Worm (Caenorhabditis elegans) whole organism, young adult: ENCODE results near the gene fbxb-72.

ENCODE experiments used
- B0035.1 ChIP-seq: sonication (generic microtip); optimal IDR thresholded peaks from 2 replicates; lab custom pipeline; 2016; ENCODE audit warnings: missing genetic modification characterization, mild to moderate bottlenecking, missing compliant biosample characterization, missing genotype, missing genetic modification reagents
- B0261.1 ChIP-seq: sonication (generic microtip); optimal IDR thresholded peaks from 2 replicates; lab custom pipeline; 2016; ENCODE audit warnings: mild to moderate bottlenecking, missing genetic modification characterization, moderate library complexity, missing compliant biosample characterization
- B0336.3 ChIP-seq: fragments of 200-800 bp; sonication (Bioruptor generic); IDR thresholded peaks from 2 replicates; pipeline ENCODE4 v1.3.6; 2022; ENCODE audit warnings: missing genetic modification characterization, missing compliant biosample characterization
- C06A6.2 ChIP-seq: fragments of 200-800 bp; sonication (Bioruptor generic); conservative IDR thresholded peaks from 2 replicates; pipeline ENCODE4 v1.3.6; 2022; ENCODE audit warnings: missing genetic modification characterization, missing compliant biosample characterization
- D2030.7 ChIP-seq: fragments of 200-800 bp; sonication (Bioruptor generic); IDR thresholded peaks from 2 replicates; pipeline ENCODE4 v1.3.6; 2022; ENCODE audit warnings: missing genetic modification reagents, missing genetic modification characterization, missing compliant biosample characterization
- F10E7.11 ChIP-seq: sonication (generic microtip); optimal IDR thresholded peaks from 2 replicates; lab custom pipeline; 2017; ENCODE audit warnings: mild to moderate bottlenecking, missing genetic modification characterization, moderate library complexity, missing compliant biosample characterization
- F49E8.2 ChIP-seq: sonication (generic microtip); optimal IDR thresholded peaks from 3 replicates; lab custom pipeline; 2017; ENCODE audit warnings: missing genetic modification characterization, mild to moderate bottlenecking, missing compliant biosample characterization, antibody characterized with exemption, moderate library complexity; ENCODE audit not compliant: insufficient read depth
- F55B11.4 ChIP-seq: sonication (generic microtip); optimal IDR thresholded peaks from 2 replicates; lab custom pipeline; 2016; ENCODE audit warnings: missing compliant biosample characterization, missing genetic modification characterization, borderline replicate concordance; ENCODE audit not compliant: insufficient read depth
- T07F8.4 ChIP-seq: sonication (generic microtip); optimal IDR thresholded peaks from 2 replicates; lab custom pipeline; 2016; ENCODE audit warnings: mild to moderate bottlenecking, missing genetic modification characterization, moderate library complexity, missing compliant biosample characterization
- Y53G8AR.9 ChIP-seq: fragments of 200-800 bp; sonication (Bioruptor generic); conservative IDR thresholded peaks from 2 replicates; pipeline ENCODE4 v1.3.6; 2022; ENCODE audit warnings: missing genetic modification reagents, missing genetic modification characterization, missing compliant biosample characterization
- Y56A3A.18 ChIP-seq: fragments of 200-800 bp; sonication (Bioruptor generic); IDR thresholded peaks from 2 replicates; pipeline ENCODE4 v1.3.6; 2022; ENCODE audit warnings: missing genetic modification reagents, missing genetic modification characterization, missing compliant biosample characterization
- ZK185.1 ChIP-seq: sonication (generic microtip); optimal IDR thresholded peaks from 2 replicates; lab custom pipeline; 2016; ENCODE audit warnings: mild to moderate bottlenecking, missing genetic modification characterization, missing compliant biosample characterization; ENCODE audit not compliant: poor library complexity, severe bottlenecking
- akir-1 ChIP-seq: fragments of 200-800 bp; sonication (Bioruptor generic); optimal IDR thresholded peaks from 2 replicates; lab custom pipeline; 2018; ENCODE audit warnings: mild to moderate bottlenecking, missing genetic modification characterization, moderate library complexity, missing compliant biosample characterization
- ama-1 ChIP-seq, 3 experiments: fragments of 150-350 bp in 1 of 3; sonication (generic microtip) in 2 of 3; optimal IDR thresholded peaks; 2 replicates each; lab custom pipeline; 2014 to 2018; ENCODE audit warnings: missing biosample characterization in 2 of 3, missing genetic modification characterization in 2 of 3, missing genetic modification reagents in 2 of 3
- aptf-2 ChIP-seq: fragments of 200-800 bp; sonication (Bioruptor generic); conservative IDR thresholded peaks from 2 replicates; pipeline ENCODE4 v1.3.6; 2022; ENCODE audit warnings: missing genetic modification reagents, missing genetic modification characterization, missing compliant biosample characterization
- aptf-3 ChIP-seq: fragments of 200-800 bp; sonication (Bioruptor generic); IDR thresholded peaks from 2 replicates; pipeline ENCODE4 v1.3.6; 2022; ENCODE audit warnings: missing genetic modification characterization, missing compliant biosample characterization
- atf-7 ChIP-seq: sonication (generic microtip); optimal IDR thresholded peaks from 2 replicates; lab custom pipeline; 2017; ENCODE audit warnings: mild to moderate bottlenecking, missing genetic modification characterization, missing compliant biosample characterization
- attf-5 ChIP-seq: fragments of 200-800 bp; sonication (Bioruptor generic); optimal IDR thresholded peaks from 2 replicates; lab custom pipeline; 2018; ENCODE audit warnings: mild to moderate bottlenecking, missing genetic modification characterization, missing compliant biosample characterization
- attf-6 ChIP-seq: fragments of 200-800 bp; sonication (Bioruptor generic); IDR thresholded peaks from 2 replicates; pipeline ENCODE4 v1.3.6; 2022; ENCODE audit warnings: missing genetic modification reagents, missing genetic modification characterization, missing compliant biosample characterization
- bed-1 ChIP-seq: fragments of 200-800 bp; sonication (Bioruptor generic); IDR thresholded peaks from 2 replicates; pipeline ENCODE4 v1.3.6; 2022; ENCODE audit warnings: missing genetic modification reagents, missing genetic modification characterization, missing compliant biosample characterization
- cebp-2 ChIP-seq: fragments of 200-800 bp; sonication (Bioruptor generic); IDR thresholded peaks from 2 replicates; pipeline ENCODE4 v1.3.6; 2022; ENCODE audit warnings: missing genetic modification characterization, missing compliant biosample characterization
- ceh-79 ChIP-seq: sonication (generic microtip); optimal IDR thresholded peaks from 2 replicates; lab custom pipeline; 2017; ENCODE audit warnings: mild to moderate bottlenecking, missing genetic modification characterization, missing compliant biosample characterization
- chd-7 ChIP-seq: sonication (generic microtip); optimal IDR thresholded peaks from 2 replicates; lab custom pipeline; 2016; ENCODE audit warnings: mild to moderate bottlenecking, missing genetic modification characterization, moderate library complexity, missing compliant biosample characterization
- fkh-3 ChIP-seq: sonication (generic microtip); optimal IDR thresholded peaks from 2 replicates; lab custom pipeline; 2016; ENCODE audit warnings: mild to moderate bottlenecking, missing genetic modification characterization, missing compliant biosample characterization
- gei-17 ChIP-seq: fragments of 200-800 bp; sonication (Bioruptor generic); optimal IDR thresholded peaks from 2 replicates; lab custom pipeline; 2018; ENCODE audit warnings: mild to moderate bottlenecking, missing genetic modification characterization, missing compliant biosample characterization
- hmg-1.2 ChIP-seq: fragments of 200-800 bp; sonication (Bioruptor generic); IDR thresholded peaks from 2 replicates; pipeline ENCODE4 v1.3.6; 2022; ENCODE audit warnings: missing genetic modification reagents, missing genetic modification characterization, missing compliant biosample characterization
- hrde-1 ChIP-seq: sonication (generic microtip); optimal IDR thresholded peaks from 2 replicates; lab custom pipeline; 2016; ENCODE audit warnings: missing genetic modification characterization, mild to moderate bottlenecking, missing compliant biosample characterization, moderate library complexity, missing genotype, missing genetic modification reagents, borderline replicate concordance
- let-526 ChIP-seq: fragments of 200-800 bp; sonication (Bioruptor generic); IDR thresholded peaks from 2 replicates; pipeline ENCODE4 v1.3.6; 2022; ENCODE audit warnings: missing genetic modification reagents, missing genetic modification characterization, missing compliant biosample characterization
- lin-26 ChIP-seq: fragments of 200-800 bp; sonication (Bioruptor generic); IDR thresholded peaks from 2 replicates; pipeline ENCODE4 v1.3.6; 2022; ENCODE audit warnings: missing genetic modification reagents, missing genetic modification characterization, missing compliant biosample characterization
- lir-1 ChIP-seq: fragments of 200-800 bp; sonication (Bioruptor generic); conservative IDR thresholded peaks from 2 replicates; pipeline ENCODE4 v1.3.6; 2022; ENCODE audit warnings: missing genetic modification reagents, missing genetic modification characterization, missing compliant biosample characterization
- lsl-1 ChIP-seq: fragments of 200-800 bp; sonication (Bioruptor generic); optimal IDR thresholded peaks from 2 replicates; lab custom pipeline; 2018; ENCODE audit warnings: mild to moderate bottlenecking, missing genetic modification characterization, moderate library complexity, missing compliant biosample characterization
- madf-10 ChIP-seq: sonication (generic microtip); optimal IDR thresholded peaks from 2 replicates; lab custom pipeline; 2016; ENCODE audit warnings: mild to moderate bottlenecking, missing genetic modification characterization, missing compliant biosample characterization
- madf-3 ChIP-seq: fragments of 200-800 bp; sonication (Bioruptor generic); IDR thresholded peaks from 2 replicates; pipeline ENCODE4 v1.3.6; 2022; ENCODE audit warnings: missing genetic modification reagents, missing genetic modification characterization, missing compliant biosample characterization
- mcd-1 ChIP-seq: fragments of 200-800 bp; sonication (Bioruptor generic); IDR thresholded peaks from 2 replicates; pipeline ENCODE4 v1.3.6; 2022; ENCODE audit warnings: missing genetic modification reagents, missing genetic modification characterization, missing compliant biosample characterization
- nhr-27 ChIP-seq: fragments of 200-800 bp; sonication (Bioruptor generic); optimal IDR thresholded peaks from 2 replicates; lab custom pipeline; 2018; ENCODE audit warnings: mild to moderate bottlenecking, missing genetic modification characterization, moderate library complexity, missing compliant biosample characterization
- nhr-80 ChIP-seq: sonication (generic microtip); optimal IDR thresholded peaks from 2 replicates; lab custom pipeline; 2016; ENCODE audit warnings: missing genetic modification characterization, missing compliant biosample characterization
- pha-4 ChIP-seq: fragments of 150-350 bp; sonication (generic microtip); optimal IDR thresholded peaks from 2 replicates; lab custom pipeline; 2014; ENCODE audit warnings: missing biosample characterization, missing genetic modification reagents, missing genetic modification characterization
- rpc-1 ChIP-seq, 2 experiments: fragments of 150-350 bp in 1 of 2; sonication (generic microtip) in 1 of 2; optimal IDR thresholded peaks; 2 replicates each; lab custom pipeline; 2014 to 2018; ENCODE audit warnings: missing biosample characterization in 1 of 2, missing genetic modification characterization in 1 of 2, missing genetic modification reagents in 1 of 2, missing genotype in 1 of 2
- snpc-1.1 ChIP-seq: sonication (generic microtip); optimal IDR thresholded peaks from 2 replicates; lab custom pipeline; 2017; ENCODE audit warnings: missing genetic modification characterization, mild to moderate bottlenecking, missing compliant biosample characterization, antibody characterized with exemption, moderate library complexity, missing genotype, missing genetic modification reagents; ENCODE audit not compliant: insufficient read depth
- snpc-1.3 ChIP-seq: sonication (generic microtip); optimal IDR thresholded peaks from 2 replicates; lab custom pipeline; 2017; ENCODE audit warnings: missing genetic modification characterization, mild to moderate bottlenecking, missing compliant biosample characterization, antibody characterized with exemption, moderate library complexity, missing genotype, missing genetic modification reagents; ENCODE audit not compliant: insufficient read depth
- sptf-2 ChIP-seq: fragments of 200-800 bp; sonication (Bioruptor generic); optimal IDR thresholded peaks from 2 replicates; lab custom pipeline; 2018; ENCODE audit warnings: mild to moderate bottlenecking, missing genetic modification characterization, missing compliant biosample characterization
- tbp1 ChIP-seq: fragments of 200-800 bp; sonication (Bioruptor generic); optimal IDR thresholded peaks from 2 replicates; lab custom pipeline; 2018; ENCODE audit warnings: mild to moderate bottlenecking, missing genetic modification characterization, missing compliant biosample characterization
- ztf-18 ChIP-seq: sonication (generic microtip); optimal IDR thresholded peaks from 2 replicates; lab custom pipeline; 2016; ENCODE audit warnings: missing genotype, mild to moderate bottlenecking, missing genetic modification characterization, missing compliant biosample characterization
- ztf-25 ChIP-seq: fragments of 200-800 bp; sonication (Bioruptor generic); IDR thresholded peaks from 2 replicates; pipeline ENCODE4 v1.3.6; 2022; ENCODE audit warnings: missing genetic modification reagents, missing genetic modification characterization, missing compliant biosample characterization
- ztf-26 ChIP-seq: sonication (generic microtip); optimal IDR thresholded peaks from 2 replicates; lab custom pipeline; 2017; ENCODE audit warnings: missing genetic modification characterization, missing compliant biosample characterization

fbxb-72 gene

ce11 chrV:727484-728351 lies 4.0 kb upstream of the fbxb-72 start, which contains the start of the genes icl-1 and srh-2:
Gene icl-1, minus strand, starts transcription at chrV:728004.
Gene srh-2, plus strand, starts transcription at chrV:728301.
- TF ChIP-seq tbp1 (GFP tag; lab: Kevin White, UChicago) (peak; percentile 10), T07F8.4 (tag; lab: Kevin White, UChicago) (no peak), ztf-18 (tag; lab: Kevin White, UChicago) (no peak), bed-1 (GFP tag; lab: Robert Waterston, UW) (no peak), Y56A3A.18 (no peak; the same call in 1 of the 2 replicates), madf-3 (peak; percentile 47; the same call in 1 of the 2 replicates), atf-7 (tag; lab: Kevin White, UChicago) (peak; percentile 47), akir-1 (GFP tag; lab: Kevin White, UChicago) (no peak), gei-17 (peak; percentile 35), lir-1 (GFP tag; lab: Robert Waterston, UW) (0 out of 2 replicates have a peak, but pooled peaks have one; percentile 12), F10E7.11 (no peak), B0261.1 (tag; lab: Kevin White, UChicago) (no peak), lin-26 (GFP tag; lab: Robert Waterston, UW) (peak; percentile 85), attf-5 (no peak), ama-1 (optimal IDR thresholded peaks at IDR 0.05; lab: Kevin White, UChicago) (peak; percentile 97), ama-1 (GFP tag; optimal IDR thresholded peaks at IDR 0.05; lab: Kevin White, UChicago) (no peak), aptf-3 (GFP tag; lab: Robert Waterston, UW) (no peak), snpc-1.1 (tag; lab: Kevin White, UChicago) (no peak), pha-4 (tag; lab: Kevin White, UChicago) (peak; percentile 60), ceh-79 (tag; lab: Kevin White, UChicago) (peak; percentile 76), madf-10 (tag; lab: Kevin White, UChicago) (peak; percentile 43), F55B11.4 (tag; lab: Kevin White, UChicago) (no peak), nhr-80 (tag; lab: Kevin White, UChicago) (peak; percentile 13), B0035.1 (tag; lab: Kevin White, UChicago) (peak; percentile 39), F49E8.2 (tag; lab: Kevin White, UChicago) (no peak), ztf-25 (GFP tag; lab: Robert Waterston, UW) (0 out of 2 replicates have a peak, but pooled peaks have one; percentile 46), mcd-1 (peak; percentile 56), aptf-2 (GFP tag; lab: Robert Waterston, UW) (no peak), let-526 (GFP tag; lab: Robert Waterston, UW) (0 out of 2 replicates have a peak, but pooled peaks have one; percentile 23), lsl-1 (no peak), ZK185.1 (peak; percentile 27), hmg-1.2 (GFP tag; lab: Robert Waterston, UW) (peak; percentile 37; the same call in 1 of the 2 replicates), cebp-2 (no peak), chd-7 (tag; lab: Kevin White, UChicago) (peak; percentile 42), C06A6.2 (GFP tag; lab: Robert Waterston, UW) (peak; percentile 23; the same call in 1 of the 2 replicates), rpc-1 (optimal IDR thresholded peaks at IDR 0.05; lab: Kevin White, UChicago) (no peak), rpc-1 (tag; optimal IDR thresholded peaks at IDR 0.05; lab: Kevin White, UChicago) (no peak), attf-6 (no peak), nhr-27 (no peak), fkh-3 (no peak), hrde-1 (tag; lab: Kevin White, UChicago) (no peak), B0336.3 (GFP tag; lab: Robert Waterston, UW) (peak; percentile 74; the same call in 1 of the 2 replicates), snpc-1.3 (tag; lab: Kevin White, UChicago) (no peak), Y53G8AR.9 (peak; percentile 87), D2030.7 (GFP tag; lab: Robert Waterston, UW) (no peak), sptf-2 (peak; percentile 64), ztf-26 (peak; percentile 72)
